Fruit fly (Drosophila melanogaster): ENCODE measurements around the gene CG45263.

CG45263 gene

DNA sequence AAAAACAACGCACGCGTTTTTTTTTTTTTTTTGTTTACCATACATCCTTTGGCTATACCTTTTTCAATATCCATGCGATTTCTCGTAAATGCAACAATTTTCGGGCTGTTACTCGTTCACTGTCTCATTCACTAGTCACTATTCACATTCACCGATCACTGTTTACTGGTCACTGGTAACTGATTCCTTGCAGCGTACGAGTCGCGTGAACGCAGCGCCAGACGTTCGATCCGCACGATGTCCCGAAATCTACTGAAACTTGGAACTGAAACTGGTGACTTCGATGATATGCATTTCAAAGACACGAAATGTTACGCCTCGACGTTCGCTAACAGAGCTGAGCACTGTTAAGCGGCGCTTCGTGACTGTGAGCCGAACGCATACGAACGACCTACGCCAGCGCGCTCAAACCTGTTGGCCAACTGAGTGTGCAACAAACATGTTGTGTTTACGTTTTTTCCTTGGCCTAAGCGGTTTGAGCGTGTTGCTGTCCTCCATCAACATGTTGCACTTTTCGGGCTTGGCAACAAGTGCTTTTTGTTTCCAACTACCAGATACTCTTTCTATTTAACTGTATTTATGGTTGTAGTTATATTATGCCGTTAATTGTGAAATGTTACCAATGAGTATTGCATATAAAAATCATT lies at the start of gene CG45263:
Gene CG45263, minus strand, starts transcription at position 257 of the 647 bp plus-strand sequence.
- TF ChIP-seq CG11695 (GFP tag; IDR thresholded peaks at IDR 0.05): no peak
- no peak for TF ChIP-seq Six4 (GFP tag; optimal IDR thresholded peaks at IDR 0.05)
- TF ChIP-seq CG12299 (tag; optimal IDR thresholded peaks at IDR 0.05): no peak
- peak; percentile 79 for TF ChIP-seq sens (GFP tag)
- TF ChIP-seq Sox102F (GFP tag; optimal IDR thresholded peaks at IDR 0.05): no peak
- peak; percentile 18; the same call in 1 of the 4 replicates for TF ChIP-seq Dll (GFP tag; IDR thresholded peaks at IDR 0.05; ENCODE audit: partially characterized antibody)
- TF ChIP-seq H15 (GFP tag; IDR thresholded peaks at IDR 0.05): no peak
- TF ChIP-seq NC2β (GFP tag; optimal IDR thresholded peaks at IDR 0.05): peak; percentile 26
- peak; percentile 95 for TF ChIP-seq CG31441 (GFP tag; IDR thresholded peaks at IDR 0.05)
- TF ChIP-seq HmgD (GFP tag; optimal IDR thresholded peaks at IDR 0.05): peak; percentile 12
- TF ChIP-seq corto (GFP tag; optimal IDR thresholded peaks at IDR 0.05): no peak
- peak in 1 of 2 experiments; percentile 7 for TF ChIP-seq insv (GFP tag; optimal IDR thresholded peaks at IDR 0.05)
- peak; percentile 33 for TF ChIP-seq zen (tag; optimal IDR thresholded peaks at IDR 0.05)
- no peak for TF ChIP-seq CG10274 (GFP tag; optimal IDR thresholded peaks at IDR 0.05)
- TF ChIP-seq Scr (GFP tag; IDR thresholded peaks at IDR 0.05; ENCODE audit: partially characterized antibody): peak; percentile 42; the same call in 1 of the 2 replicates
- TF ChIP-seq CG16813 (GFP tag; IDR thresholded peaks at IDR 0.05; ENCODE audit: partially characterized antibody): peak; percentile 31; the same call in 1 of the 3 replicates
- TF ChIP-seq Awh (GFP tag; IDR thresholded peaks at IDR 0.05): 0 out of 2 replicates have a peak, but pooled peaks have one; percentile 27
- peak; percentile 27 for TF ChIP-seq CG17829 (tag; optimal IDR thresholded peaks at IDR 0.05)
- TF ChIP-seq Deaf1 (tag; optimal IDR thresholded peaks at IDR 0.05): peak; percentile 98
- peak; percentile 99 for TF ChIP-seq CG11504 (tag; optimal IDR thresholded peaks at IDR 0.05)
- TF ChIP-seq CG31224 (GFP tag; IDR thresholded peaks at IDR 0.05): no peak
- TF ChIP-seq caup (GFP tag; optimal IDR thresholded peaks at IDR 0.05; ENCODE audit: severe bottlenecking): peak; percentile 4
- no peak for TF ChIP-seq ewg (GFP tag; optimal IDR thresholded peaks at IDR 0.05)
- TF ChIP-seq chif (GFP tag; optimal IDR thresholded peaks at IDR 0.05): no peak
- TF ChIP-seq Hey (tag; optimal IDR thresholded peaks at IDR 0.05): no peak
- TF ChIP-seq Drgx (GFP tag; IDR thresholded peaks at IDR 0.05): peak; percentile 37; the same call in 1 of the 2 replicates
- peak; percentile 17; the same call in 1 of the 3 replicates for TF ChIP-seq CG34224 (GFP tag; IDR thresholded peaks at IDR 0.05; ENCODE audit: partially characterized antibody)
- peak; percentile 31 for TF ChIP-seq CG1603 (tag; optimal IDR thresholded peaks at IDR 0.05)
- peak; percentile 28 for TF ChIP-seq HLHmδ (GFP tag; optimal IDR thresholded peaks at IDR 0.05)
- TF ChIP-seq zen2 (GFP tag; IDR thresholded peaks at IDR 0.05; ENCODE audit: partially characterized antibody): peak; percentile 58; the same call in 2 of the 3 replicates
- TF ChIP-seq slbo (GFP tag; IDR thresholded peaks at IDR 0.05): no peak
- TF ChIP-seq amos (GFP tag; IDR thresholded peaks at IDR 0.05; ENCODE audit: partially characterized antibody): 0 out of 2 replicates have a peak, but pooled peaks have one; percentile 24
- no peak for TF ChIP-seq nmo (GFP tag; optimal IDR thresholded peaks at IDR 0.05)
- TF ChIP-seq Hr78 (GFP tag; optimal IDR thresholded peaks at IDR 0.05): peak in 1 of 2 experiments; percentile 88
- TF ChIP-seq Mad (GFP tag; optimal IDR thresholded peaks at IDR 0.05): no peak
- TF ChIP-seq stwl (tag; optimal IDR thresholded peaks at IDR 0.05): peak; percentile 76
- TF ChIP-seq jing (GFP tag; optimal IDR thresholded peaks at IDR 0.05): peak; percentile 27
- no peak for TF ChIP-seq CG11247 (GFP tag; IDR thresholded peaks at IDR 0.05)
- no peak for TF ChIP-seq sc (optimal IDR thresholded peaks at IDR 0.05)
- no peak for TF ChIP-seq sc (GFP tag; optimal IDR thresholded peaks at IDR 0.05)
- TF ChIP-seq CG2199 (GFP tag; IDR thresholded peaks at IDR 0.05): 0 out of 3 replicates have a peak, but pooled peaks have one; percentile 61
- no peak for TF ChIP-seq Dfd (GFP tag; optimal IDR thresholded peaks at IDR 0.05)
- peak; percentile 25; the same call in 1 of the 3 replicates for TF ChIP-seq HLH4C (GFP tag; IDR thresholded peaks at IDR 0.05; ENCODE audit: partially characterized antibody)
- TF ChIP-seq z (GFP tag; IDR thresholded peaks at IDR 0.05): peak; percentile 94
- no peak for TF ChIP-seq Dip2 (GFP tag; IDR thresholded peaks at IDR 0.05)
- TF ChIP-seq CG3995 (GFP tag; optimal IDR thresholded peaks at IDR 0.05): peak; percentile 96
- peak; percentile 35 for TF ChIP-seq abd-A (tag; optimal IDR thresholded peaks at IDR 0.05)
- TF ChIP-seq zf30C (GFP tag; optimal IDR thresholded peaks at IDR 0.05): peak; percentile 12

All from whole organism, embryonic.